Worm (Caenorhabditis elegans): ENCODE results near the gene C05D12.4.

- TF ChIP-seq him-1 (tag; optimal IDR thresholded peaks at IDR 0.05) (no peak), W03F9.2 (tag; optimal IDR thresholded peaks at IDR 0.05) (no peak)
These were observed 20.9 kb downstream of the C05D12.4 start, which contains the start of gene rsp-2 for ce11 chrII:11452498-11453005.
